Fruit fly (Drosophila melanogaster): ENCODE data around the gene Rcd7.

Gene Rcd7

dm6 chr3L:19561745-19562144 is 16.8 kb downstream of the Rcd7 start (continued):
- TF ChIP-seq gro (GFP tag; optimal IDR thresholded peaks at IDR 0.05), result peak; percentile 6
- TF ChIP-seq ftz-f1 (GFP tag; optimal IDR thresholded peaks at IDR 0.05), result no peak
- TF ChIP-seq disco-r (GFP tag; optimal IDR thresholded peaks at IDR 0.05), result no peak
- TF ChIP-seq fru (optimal IDR thresholded peaks at IDR 0.05), result no peak
- TF ChIP-seq Ada2b (GFP tag; IDR thresholded peaks at IDR 0.05), result 0 out of 2 replicates have a peak, but pooled peaks have one; percentile 14
- TF ChIP-seq CG6689 (GFP tag; IDR thresholded peaks at IDR 0.05), result no peak
- no peak for TF ChIP-seq Dek (tag; optimal IDR thresholded peaks at IDR 0.05)
- peak; percentile 6 for TF ChIP-seq sqz (GFP tag; optimal IDR thresholded peaks at IDR 0.05)
- TF ChIP-seq CG30431 (GFP tag; optimal IDR thresholded peaks at IDR 0.05), result no peak
- no peak for TF ChIP-seq pb (GFP tag; optimal IDR thresholded peaks at IDR 0.05)
- peak; percentile 30 for TF ChIP-seq CG7839 (tag; optimal IDR thresholded peaks at IDR 0.05)
- peak; percentile 1 for TF ChIP-seq fu2 (GFP tag; optimal IDR thresholded peaks at IDR 0.05)
- TF ChIP-seq CG16779 (GFP tag; IDR thresholded peaks at IDR 0.05), result no peak
- no peak for TF ChIP-seq sna (GFP tag; IDR thresholded peaks at IDR 0.05; ENCODE audit: partially characterized antibody)
- TF ChIP-seq CG9932 (GFP tag; IDR thresholded peaks at IDR 0.05), result peak; percentile 40
- no peak for TF ChIP-seq inv (GFP tag; IDR thresholded peaks at IDR 0.05; ENCODE audit: partially characterized antibody)
- TF ChIP-seq CG14965 (GFP tag; optimal IDR thresholded peaks at IDR 0.05; ENCODE audit: borderline replicate concordance), result no peak
- no peak for TF ChIP-seq pnt (GFP tag; optimal IDR thresholded peaks at IDR 0.05)
- no peak for TF ChIP-seq CG33213 (GFP tag; optimal IDR thresholded peaks at IDR 0.05)
- TF ChIP-seq org-1 (GFP tag; optimal IDR thresholded peaks at IDR 0.05), result peak; percentile 13
- TF ChIP-seq CG2120 (GFP tag; optimal IDR thresholded peaks at IDR 0.05), result peak; percentile 76
- no peak for TF ChIP-seq CG34376 (GFP tag; optimal IDR thresholded peaks at IDR 0.05)
- no peak for TF ChIP-seq nerfin-2 (GFP tag; IDR thresholded peaks at IDR 0.05; ENCODE audit: partially characterized antibody)
- TF ChIP-seq CG17568 (GFP tag; optimal IDR thresholded peaks at IDR 0.05), result no peak
- TF ChIP-seq CG11696 (GFP tag; IDR thresholded peaks at IDR 0.05), result no peak
- TF ChIP-seq gem (tag; optimal IDR thresholded peaks at IDR 0.05), result peak; percentile 72
- TF ChIP-seq zen2 (GFP tag; IDR thresholded peaks at IDR 0.05; ENCODE audit: partially characterized antibody), result no peak
- TF ChIP-seq bbx (GFP tag; IDR thresholded peaks at IDR 0.05; ENCODE audit: partially characterized antibody), result no peak
- TF ChIP-seq jumu (GFP tag; optimal IDR thresholded peaks at IDR 0.05), result no peak
- no peak for TF ChIP-seq sima (GFP tag; optimal IDR thresholded peaks at IDR 0.05)
- no peak for TF ChIP-seq CG7963 (GFP tag; IDR thresholded peaks at IDR 0.05; ENCODE audit: partially characterized antibody)
- no peak for TF ChIP-seq Xbp1 (GFP tag; optimal IDR thresholded peaks at IDR 0.05)
- no peak for TF ChIP-seq Rx (GFP tag; IDR thresholded peaks at IDR 0.05)
- no peak for TF ChIP-seq CG12104 (GFP tag; optimal IDR thresholded peaks at IDR 0.05)
- no peak for TF ChIP-seq CG13894 (tag; optimal IDR thresholded peaks at IDR 0.05)
- TF ChIP-seq PHDP (tag; optimal IDR thresholded peaks at IDR 0.05), result peak; percentile 18
- no peak for TF ChIP-seq MTF-1 (GFP tag; optimal IDR thresholded peaks at IDR 0.05; ENCODE audit: borderline replicate concordance)
- peak; percentile 51 for TF ChIP-seq Fer3 (tag; optimal IDR thresholded peaks at IDR 0.05)
- no peak for TF ChIP-seq Hr39 (optimal IDR thresholded peaks at IDR 0.05)
- no peak for TF ChIP-seq vfl (GFP tag; optimal IDR thresholded peaks at IDR 0.05)
- no peak for TF ChIP-seq Nf-YB (GFP tag; optimal IDR thresholded peaks at IDR 0.05)
- no peak for TF ChIP-seq sisA (GFP tag; IDR thresholded peaks at IDR 0.05)
- no peak for TF ChIP-seq CG33557 (GFP tag; optimal IDR thresholded peaks at IDR 0.05)
- 0 out of 2 replicates have a peak, but pooled peaks have one; percentile 24 for TF ChIP-seq Rfx (GFP tag; IDR thresholded peaks at IDR 0.05)
- TF ChIP-seq Opbp (GFP tag; IDR thresholded peaks at IDR 0.05; ENCODE audit: partially characterized antibody), result no peak
- TF ChIP-seq CG10274 (GFP tag; optimal IDR thresholded peaks at IDR 0.05), result no peak
- TF ChIP-seq lab (GFP tag; optimal IDR thresholded peaks at IDR 0.05), result peak; percentile 62
- peak; percentile 18 for TF ChIP-seq Asciz (GFP tag; optimal IDR thresholded peaks at IDR 0.05)
- TF ChIP-seq CG15269 (tag; optimal IDR thresholded peaks at IDR 0.05), result peak; percentile 25
- TF ChIP-seq CG3847 (GFP tag; IDR thresholded peaks at IDR 0.05), result no peak
- TF ChIP-seq D19B (GFP tag; optimal IDR thresholded peaks at IDR 0.05), result peak; percentile 16

All from whole organism, embryonic.